Worm (Caenorhabditis elegans): ENCODE data around the gene parg-2.

parg-2 gene

ce11 chrIV:8677303-8677702, 37.6 kb downstream of the parg-2 start, which contains the start of gene F08B4.8:
Gene F08B4.8 (plus strand): TSS chrIV:8677603.
- TF ChIP-seq fkh-10 (GFP tag; optimal IDR thresholded peaks at IDR 0.05): no peak
- no peak for TF ChIP-seq pax-1 (tag; optimal IDR thresholded peaks at IDR 0.05)
- TF ChIP-seq ceh-6 (GFP tag; optimal IDR thresholded peaks at IDR 0.05): no peak
- TF ChIP-seq ceh-34 (tag; optimal IDR thresholded peaks at IDR 0.05): no peak
- TF ChIP-seq hlh-13 (GFP tag; optimal IDR thresholded peaks at IDR 0.05): no peak
- no peak for TF ChIP-seq lim-6 (tag; optimal IDR thresholded peaks at IDR 0.05)
- no peak for TF ChIP-seq ref-2 (tag; optimal IDR thresholded peaks at IDR 0.05)
- TF ChIP-seq rnt-1 (tag; optimal IDR thresholded peaks at IDR 0.05): no peak
- no peak for TF ChIP-seq dve-1 (tag; optimal IDR thresholded peaks at IDR 0.05)
- TF ChIP-seq hlh-8 (tag; optimal IDR thresholded peaks at IDR 0.05): no peak
- no peak for TF ChIP-seq nhr-232 (tag; optimal IDR thresholded peaks at IDR 0.05)
- TF ChIP-seq gmeb-2 (tag; optimal IDR thresholded peaks at IDR 0.05): no peak

ce11 chrIV:8673733-8674375, 41.1 kb downstream of the parg-2 start:
- TF ChIP-seq hlh-13 (GFP tag; optimal IDR thresholded peaks at IDR 0.05) (no peak), lin-11 (tag; optimal IDR thresholded peaks at IDR 0.05) (no peak)

ce11 chrIV:8668635-8669034, 46.3 kb downstream of the parg-2 start, which contains the start of gene cdh-5:
Gene cdh-5 (plus strand): TSS chrIV:8668935.
- TF ChIP-seq ceh-24 (tag; optimal IDR thresholded peaks at IDR 0.05) (no peak), rnt-1 (tag; optimal IDR thresholded peaks at IDR 0.05) (no peak), nhr-232 (tag; optimal IDR thresholded peaks at IDR 0.05) (no peak), hlh-13 (GFP tag; optimal IDR thresholded peaks at IDR 0.05) (no peak), ceh-34 (tag; optimal IDR thresholded peaks at IDR 0.05) (no peak), ama-1 (optimal IDR thresholded peaks at IDR 0.05) (no peak), ceh-9 (tag; optimal IDR thresholded peaks at IDR 0.05) (no peak), pha-4 (tag; optimal IDR thresholded peaks at IDR 0.05) (no peak), lim-6 (tag; optimal IDR thresholded peaks at IDR 0.05) (no peak), ahr-1 (tag; optimal IDR thresholded peaks at IDR 0.05) (no peak), pqm-1 (tag; optimal IDR thresholded peaks at IDR 0.05) (no peak), fkh-10 (GFP tag; optimal IDR thresholded peaks at IDR 0.05) (no peak), elt-2 (tag; optimal IDR thresholded peaks at IDR 0.05) (no peak), F13H6.1 (tag; optimal IDR thresholded peaks at IDR 0.05) (no peak), C08G9.2 (tag; optimal IDR thresholded peaks at IDR 0.05) (no peak)

- no peak for TF ChIP-seq Y22D7AL.16 (tag; optimal IDR thresholded peaks at IDR 0.05)
- TF ChIP-seq pag-3 (tag; optimal IDR thresholded peaks at IDR 0.05; ENCODE audit: borderline replicate concordance): no peak
- TF ChIP-seq lin-11 (tag; optimal IDR thresholded peaks at IDR 0.05): no peak
- TF ChIP-seq npax-4 (tag; optimal IDR thresholded peaks at IDR 0.05): no peak
- no peak for TF ChIP-seq ceh-30 (tag; optimal IDR thresholded peaks at IDR 0.05)
- TF ChIP-seq sox-2 (GFP tag; IDR thresholded peaks at IDR 0.05): no peak
- TF ChIP-seq zip-5 (tag; optimal IDR thresholded peaks at IDR 0.05): no peak
- TF ChIP-seq madf-2 (tag; optimal IDR thresholded peaks at IDR 0.05): no peak
- no peak for TF ChIP-seq K02D7.2 (tag; optimal IDR thresholded peaks at IDR 0.05)
- TF ChIP-seq ttx-3 (tag; optimal IDR thresholded peaks at IDR 0.05): no peak
- no peak for TF ChIP-seq ztf-16 (tag; optimal IDR thresholded peaks at IDR 0.05)
- no peak for TF ChIP-seq T23F11.4 (GFP tag; optimal IDR thresholded peaks at IDR 0.05)
These were observed 49.2 kb downstream of the parg-2 start for ce11 chrIV:8665778-8666177.
